Worm (Caenorhabditis elegans) whole organism, L4 larva: ENCODE data around the gene dmd-5.

Source experiments
- ama-1 ChIP-seq: fragments of 150-350 bp; optimal IDR thresholded peaks from 2 replicates; lab custom pipeline; 2014; ENCODE audit warnings: inconsistent platforms, mixed read lengths
- ceh-28 ChIP-seq: fragments of 150-350 bp; optimal IDR thresholded peaks from 2 replicates; lab custom pipeline; 2014; ENCODE audit warnings: missing biosample characterization, missing genetic modification reagents, missing genetic modification characterization
- ceh-32 ChIP-seq: sonication (generic microtip); optimal IDR thresholded peaks from 2 replicates; lab custom pipeline; 2016; ENCODE audit warnings: mild to moderate bottlenecking, missing genetic modification characterization, missing compliant biosample characterization; ENCODE audit not compliant: poor library complexity
- ces-1 ChIP-seq: fragments of 150-350 bp; sonication (generic microtip); optimal IDR thresholded peaks from 4 replicates; lab custom pipeline; 2014; ENCODE audit warnings: missing biosample characterization, missing genetic modification reagents, missing genetic modification characterization
- dpl-1 ChIP-seq: fragments of 150-350 bp; optimal IDR thresholded peaks from 2 replicates; lab custom pipeline; 2014; ENCODE audit warnings: missing biosample characterization, missing genetic modification reagents, missing genetic modification characterization
- lsy-2 ChIP-seq, 2 experiments: fragments of 150-350 bp in 1 of 2; sonication (generic microtip) in 1 of 2; optimal IDR thresholded peaks; 2 replicates each; lab custom pipeline; 2014 to 2017; ENCODE audit warnings: missing biosample characterization in 2 of 2, missing genetic modification characterization in 2 of 2
- nhr-11 ChIP-seq: fragments of 150-350 bp; optimal IDR thresholded peaks from 2 replicates; lab custom pipeline; 2014; ENCODE audit warnings: missing biosample characterization, missing genetic modification characterization
- nhr-76 ChIP-seq: fragments of 150-350 bp; optimal IDR thresholded peaks from 2 replicates; lab custom pipeline; 2014; ENCODE audit warnings: missing biosample characterization, missing genetic modification characterization
- skn-1 ChIP-seq: fragments of 150-350 bp; optimal IDR thresholded peaks from 2 replicates; lab custom pipeline; 2014; ENCODE audit warnings: missing biosample characterization, missing genetic modification characterization
- unc-62 ChIP-seq, 3 experiments: fragments of 150-350 bp in 1 of 3; sonication (generic microtip); optimal IDR thresholded peaks in 2 of 3; peaks in 1 of 3; 1 replicate in 1 of 3; 2 replicates in 2 of 3; lab custom pipeline; 2014 to 2017; ENCODE audit warnings: missing biosample characterization in 3 of 3, missing genetic modification characterization in 3 of 3, missing genetic modification reagents in 3 of 3, missing genotype in 1 of 3
- zip-2 ChIP-seq: fragments of 150-350 bp; optimal IDR thresholded peaks from 2 replicates; lab custom pipeline; 2014; ENCODE audit warnings: missing biosample characterization, missing genetic modification characterization
- ztf-11 ChIP-seq: fragments of 150-350 bp; optimal IDR thresholded peaks from 2 replicates; lab custom pipeline; 2014; ENCODE audit warnings: missing biosample characterization, missing genetic modification characterization

DNA sequence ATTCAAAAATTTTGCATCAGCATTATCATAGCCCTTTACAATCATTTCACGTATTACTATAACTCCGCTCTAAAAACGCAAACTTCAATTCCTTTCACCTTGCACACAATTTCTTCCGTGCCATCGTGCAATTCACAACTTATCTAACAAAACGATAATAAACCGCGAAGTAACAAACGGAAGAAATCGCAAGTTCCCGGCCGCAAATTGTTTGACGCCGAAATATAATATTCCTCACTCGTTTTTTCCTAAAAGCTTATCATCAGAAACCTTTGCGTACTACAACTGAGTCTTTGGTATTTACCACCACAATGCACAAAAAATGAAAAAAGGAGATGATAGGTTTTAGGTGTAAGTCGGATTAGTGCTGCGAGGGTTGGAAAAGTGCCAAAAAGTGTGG is 26.7 kb downstream of the dmd-5 start:
- no peak for TF ChIP-seq unc-62 (GFP tag; optimal IDR thresholded peaks at IDR 0.05 in 1 of 2; lab: Kevin White, UChicago)
- TF ChIP-seq unc-62 (tag; optimal IDR thresholded peaks at IDR 0.05; lab: Kevin White, UChicago), result no peak
- no peak for TF ChIP-seq ceh-32 (tag; lab: Kevin White, UChicago)
- no peak for TF ChIP-seq lsy-2 (tag; optimal IDR thresholded peaks at IDR 0.05; lab: Kevin White, UChicago)
- no peak for TF ChIP-seq dpl-1 (GFP tag; lab: Kevin White, UChicago)
- TF ChIP-seq skn-1 (tag; lab: Kevin White, UChicago), result no peak
- TF ChIP-seq ama-1, result no peak
- TF ChIP-seq nhr-11, result no peak
- no peak for TF ChIP-seq ceh-28 (tag; lab: Kevin White, UChicago)
- TF ChIP-seq ces-1, result no peak
- TF ChIP-seq ztf-11 (tag; lab: Kevin White, UChicago), result no peak
- no peak for TF ChIP-seq nhr-76 (tag; lab: Kevin White, UChicago)
- no peak for TF ChIP-seq zip-2 (tag; lab: Kevin White, UChicago)
